Worm (Caenorhabditis elegans) whole organism, mixed stage, embryonic: ENCODE results near the gene srbc-84.
A peak's percentile ranks its signal among the peaks of the same experiment; 100 is the strongest.

Source experiments
- bed-3 ChIP-seq: fragments of 200-800 bp; sonication (Bioruptor generic); optimal IDR thresholded peaks from 3 replicates; lab custom pipeline; 2018; ENCODE audit warnings: mild to moderate bottlenecking, missing genetic modification characterization, moderate library complexity, missing compliant biosample characterization
- blmp-1 ChIP-seq: fragments of 150-350 bp; optimal IDR thresholded peaks from 2 replicates; lab custom pipeline; 2014; ENCODE audit warnings: missing biosample characterization, missing genetic modification characterization
- ceh-39 ChIP-seq: fragments of 150-350 bp; optimal IDR thresholded peaks from 2 replicates; lab custom pipeline; 2014; ENCODE audit warnings: missing biosample characterization, missing genetic modification characterization
- ceh-43 ChIP-seq: fragments of 200-800 bp; sonication (Bioruptor generic); optimal IDR thresholded peaks from 2 replicates; lab custom pipeline; 2018; ENCODE audit warnings: mild to moderate bottlenecking, missing genetic modification characterization, moderate library complexity, missing compliant biosample characterization
- ces-1 ChIP-seq: fragments of 150-350 bp; optimal IDR thresholded peaks from 2 replicates; lab custom pipeline; 2014; ENCODE audit warnings: missing biosample characterization, missing genetic modification reagents, missing genetic modification characterization
- cnd-1 ChIP-seq: fragments of 200-800 bp; sonication (Bioruptor generic); optimal IDR thresholded peaks from 2 replicates; lab custom pipeline; 2018; ENCODE audit warnings: mild to moderate bottlenecking, missing genetic modification characterization, missing compliant biosample characterization
- drap-1 ChIP-seq: fragments of 200-800 bp; sonication (Bioruptor generic); optimal IDR thresholded peaks from 3 replicates; lab custom pipeline; 2018; ENCODE audit warnings: mild to moderate bottlenecking, missing genetic modification characterization, missing compliant biosample characterization
- elt-1 ChIP-seq: sonication (generic microtip); optimal IDR thresholded peaks from 2 replicates; lab custom pipeline; 2017; ENCODE audit warnings: missing genetic modification characterization, mild to moderate bottlenecking, missing compliant biosample characterization, antibody characterized with exemption, moderate library complexity, borderline replicate concordance; ENCODE audit not compliant: insufficient read depth
- ham-2 ChIP-seq: fragments of 200-800 bp; sonication (Bioruptor generic); optimal IDR thresholded peaks from 2 replicates; lab custom pipeline; 2018; ENCODE audit warnings: mild to moderate bottlenecking, missing genetic modification characterization, missing compliant biosample characterization
- hlh-1 ChIP-seq: fragments of 150-350 bp; optimal IDR thresholded peaks from 2 replicates; lab custom pipeline; 2014; ENCODE audit warnings: missing biosample characterization, missing genetic modification reagents, missing genetic modification characterization
- lin-13 ChIP-seq: fragments of 150-350 bp; optimal IDR thresholded peaks from 2 replicates; lab custom pipeline; 2014; ENCODE audit warnings: missing biosample characterization, missing genetic modification characterization
- lin-32 ChIP-seq: fragments of 200-800 bp; sonication (Bioruptor generic); optimal IDR thresholded peaks from 2 replicates; lab custom pipeline; 2018; ENCODE audit warnings: mild to moderate bottlenecking, missing genetic modification characterization, missing compliant biosample characterization
- mab-5 ChIP-seq: fragments of 150-350 bp; optimal IDR thresholded peaks from 2 replicates; lab custom pipeline; 2014; ENCODE audit warnings: missing biosample characterization, missing genetic modification characterization
- mls-2 ChIP-seq: sonication (generic microtip); optimal IDR thresholded peaks from 2 replicates; lab custom pipeline; 2016; ENCODE audit warnings: mild to moderate bottlenecking, missing genetic modification characterization, moderate library complexity, missing compliant biosample characterization
- nhr-12 ChIP-seq: fragments of 150-350 bp; optimal IDR thresholded peaks from 2 replicates; lab custom pipeline; 2014; ENCODE audit warnings: missing biosample characterization, missing genetic modification characterization
- nhr-2 ChIP-seq: fragments of 150-350 bp; optimal IDR thresholded peaks from 2 replicates; lab custom pipeline; 2014; ENCODE audit warnings: missing biosample characterization, missing genetic modification characterization
- nhr-237 ChIP-seq: fragments of 150-350 bp; optimal IDR thresholded peaks from 2 replicates; lab custom pipeline; 2014; ENCODE audit warnings: missing biosample characterization, missing genetic modification characterization
- nhr-28 ChIP-seq: fragments of 150-350 bp; optimal IDR thresholded peaks from 2 replicates; lab custom pipeline; 2014; ENCODE audit warnings: missing biosample characterization, missing genetic modification characterization
- nhr-76 ChIP-seq: sonication (generic microtip); optimal IDR thresholded peaks from 2 replicates; lab custom pipeline; 2017; ENCODE audit warnings: missing biosample characterization, missing genetic modification characterization
- sem-2 ChIP-seq: fragments of 200-800 bp; sonication (Bioruptor generic); optimal IDR thresholded peaks from 2 replicates; lab custom pipeline; 2018; ENCODE audit warnings: mild to moderate bottlenecking, missing genetic modification characterization, missing compliant biosample characterization
- snpc-4 ChIP-seq: fragments of 150-350 bp; optimal IDR thresholded peaks from 2 replicates; lab custom pipeline; 2014; ENCODE audit warnings: missing biosample characterization, missing genetic modification characterization
- tbx-8 ChIP-seq: fragments of 200-800 bp; sonication (Bioruptor generic); optimal IDR thresholded peaks from 2 replicates; lab custom pipeline; 2018; ENCODE audit warnings: mild to moderate bottlenecking, missing genetic modification characterization, moderate library complexity, missing compliant biosample characterization
- unc-120 ChIP-seq: sonication (generic microtip); optimal IDR thresholded peaks from 2 replicates; lab custom pipeline; 2017; ENCODE audit warnings: missing genetic modification characterization, missing compliant biosample characterization; ENCODE audit not compliant: poor library complexity, severe bottlenecking
- unc-39 ChIP-seq: fragments of 150-350 bp; optimal IDR thresholded peaks from 2 replicates; lab custom pipeline; 2014; ENCODE audit warnings: missing biosample characterization, missing genetic modification characterization
- zip-8 ChIP-seq: fragments of 150-350 bp; optimal IDR thresholded peaks from 2 replicates; lab custom pipeline; 2014; ENCODE audit warnings: missing biosample characterization, missing genetic modification characterization
- ztf-11 ChIP-seq: fragments of 150-350 bp; optimal IDR thresholded peaks from 2 replicates; lab custom pipeline; 2014; ENCODE audit warnings: missing biosample characterization, missing genetic modification characterization

Gene srbc-84

DNA sequence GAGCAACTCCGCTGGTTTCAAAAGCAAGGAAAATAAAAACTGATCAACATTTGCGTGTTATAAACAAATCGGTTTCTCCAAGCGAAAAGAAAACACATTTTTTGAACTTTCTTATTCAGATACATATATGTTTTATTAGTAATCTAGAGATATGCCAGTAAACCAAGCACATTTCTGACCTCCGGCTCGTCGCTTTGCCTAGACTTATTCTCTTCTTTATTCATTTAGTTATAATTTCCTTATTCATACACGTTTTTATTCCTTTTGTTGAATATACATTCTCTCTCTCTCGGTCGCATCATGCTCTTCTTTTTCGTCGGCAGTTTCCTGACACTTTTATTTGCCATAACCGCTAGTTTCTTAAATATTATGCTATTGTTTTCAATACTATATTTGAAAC lies at the start of gene srbc-84:
srbc-84 (plus strand) TSS at position 301 of the 400 bp plus-strand sequence.
- TF ChIP-seq tbx-8 (no peak), zip-8 (no peak), lin-32 (GFP tag; lab: Kevin White, UChicago) (no peak), drap-1 (GFP tag; lab: Kevin White, UChicago) (no peak)

DNA sequence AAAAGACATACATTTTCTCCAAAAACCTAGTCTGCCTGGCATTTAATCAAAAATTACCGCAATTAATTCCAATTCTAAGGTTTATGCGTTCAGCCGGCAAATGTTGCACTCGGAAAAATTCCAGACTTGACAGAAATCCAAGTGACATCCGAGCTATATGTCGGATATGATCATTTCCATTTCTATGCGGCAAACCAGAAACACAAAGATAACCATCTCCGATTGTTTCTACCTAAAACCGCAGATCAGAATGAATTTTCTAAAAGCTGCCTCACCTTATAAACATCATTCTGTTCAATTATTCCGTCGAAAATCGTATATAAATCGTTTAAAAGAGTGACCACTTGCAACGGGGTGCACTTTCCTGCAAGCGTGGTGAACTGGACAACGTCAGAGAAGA lies 49.7 kb upstream of the srbc-84 start:
- TF ChIP-seq nhr-28 (tag; lab: Kevin White, UChicago), result no peak
- peak; percentile 52 for TF ChIP-seq elt-1
- TF ChIP-seq cnd-1 (tag; lab: Kevin White, UChicago), result no peak
- TF ChIP-seq, all 35 proteins: peak for 1

DNA sequence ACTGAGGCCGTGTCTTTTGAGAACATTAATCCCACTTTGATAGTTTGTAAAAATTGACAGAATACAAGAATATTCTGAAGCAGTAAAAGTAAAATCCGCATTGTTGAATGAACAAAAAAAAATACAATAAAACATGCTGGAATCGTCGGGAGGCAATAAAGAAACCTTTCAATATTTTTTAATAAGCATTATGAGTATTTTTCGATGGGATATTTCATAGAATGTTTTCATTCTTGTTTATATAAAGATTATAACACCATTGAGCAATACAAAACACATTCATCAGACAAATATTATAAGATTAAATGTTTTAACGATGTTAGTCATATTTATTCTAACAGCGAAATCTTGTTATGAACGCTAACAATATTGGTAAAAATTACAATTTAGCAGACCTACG lies 45.1 kb upstream of the srbc-84 start, which contains the start of gene gcy-20:
gcy-20 (minus strand) TSS at position 101 of the 400 bp plus-strand sequence.
- TF ChIP-seq nhr-12 (tag; lab: Kevin White, UChicago) (no peak), lin-32 (GFP tag; lab: Kevin White, UChicago) (no peak), ceh-39 (tag; lab: Kevin White, UChicago) (no peak), cnd-1 (tag; lab: Kevin White, UChicago) (no peak), lin-13 (no peak)

DNA sequence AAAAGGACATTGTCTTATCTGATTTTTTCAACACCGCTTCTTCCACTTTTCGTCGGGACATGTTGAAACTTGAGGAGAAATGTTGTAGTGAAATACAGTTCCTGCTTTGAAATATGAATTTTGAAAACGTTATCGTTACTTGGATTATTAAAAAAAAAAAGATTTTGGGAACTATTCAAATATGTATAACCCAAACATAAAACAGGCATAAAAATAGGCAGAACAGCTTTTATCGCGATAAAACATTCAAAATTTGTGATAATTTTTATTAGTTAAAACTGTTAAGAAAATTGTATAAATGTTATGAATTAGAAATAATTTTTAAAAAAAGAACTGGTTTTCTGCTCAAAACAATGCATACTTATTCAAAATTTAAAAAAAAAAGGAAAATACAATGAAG lies 42.4 kb upstream of the srbc-84 start, which contains the start of gene bgnt-1.3:
bgnt-1.3 (minus strand) TSS at position 101 of the 400 bp plus-strand sequence.
- TF ChIP-seq ces-1, result no peak
- TF ChIP-seq elt-1, result no peak
- TF ChIP-seq lin-13, result no peak
- TF ChIP-seq nhr-76 (tag; lab: Kevin White, UChicago), result no peak
- no peak for TF ChIP-seq snpc-4 (tag; lab: Kevin White, UChicago)
- no peak for TF ChIP-seq hlh-1 (tag; lab: Kevin White, UChicago)
- TF ChIP-seq mls-2 (tag; lab: Kevin White, UChicago), result no peak
- no peak for TF ChIP-seq nhr-28 (tag; lab: Kevin White, UChicago)
- TF ChIP-seq ceh-39 (tag; lab: Kevin White, UChicago), result no peak
- no peak for TF ChIP-seq lin-32 (GFP tag; lab: Kevin White, UChicago)
- TF ChIP-seq mab-5 (tag; lab: Kevin White, UChicago), result no peak
- TF ChIP-seq nhr-2 (tag; lab: Kevin White, UChicago), result no peak

DNA sequence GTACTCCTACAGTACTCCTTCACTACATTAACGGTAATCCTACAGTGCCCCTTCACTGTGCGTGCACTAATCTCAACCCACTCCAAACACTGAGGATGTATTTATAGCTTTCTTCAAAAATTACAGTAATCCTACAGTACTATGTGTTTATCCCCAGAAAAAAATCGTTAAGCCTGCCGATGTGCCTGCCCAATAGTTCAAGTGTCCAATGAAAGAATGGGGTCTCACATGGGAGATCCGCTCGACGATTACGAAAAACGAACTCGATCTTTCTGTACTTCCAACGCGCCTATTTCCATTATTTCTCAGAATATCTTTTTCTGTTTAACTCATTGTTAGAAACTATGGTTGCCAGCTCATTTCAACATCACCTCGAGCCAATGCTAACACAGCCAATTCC lies 40.6 kb upstream of the srbc-84 start, which contains the start of gene nhr-218:
nhr-218 (plus strand) TSS at position 301 of the 400 bp plus-strand sequence.
- TF ChIP-seq unc-120 (tag; lab: Kevin White, UChicago), result no peak

DNA sequence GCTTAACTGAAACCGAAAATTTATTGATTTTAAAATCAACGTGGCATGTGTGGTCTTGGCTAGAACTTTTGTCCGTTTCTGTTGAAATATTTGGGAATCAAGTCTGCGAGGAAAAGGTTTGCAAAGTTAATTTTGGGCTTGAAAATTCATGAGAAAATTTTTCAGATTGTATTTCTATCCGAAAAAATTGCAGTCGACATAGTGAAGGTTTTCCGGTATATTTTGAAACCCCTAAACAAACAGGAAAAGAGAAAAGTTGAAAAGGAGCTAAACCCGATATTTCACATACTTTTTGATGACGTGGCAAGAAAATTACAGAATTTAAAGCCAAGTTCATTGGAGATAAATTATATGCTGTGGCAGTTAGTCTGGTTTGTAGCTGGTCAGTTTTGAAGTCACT lies 39.1 kb upstream of the srbc-84 start, which contains the start of gene nhr-127:
nhr-127 (plus strand) TSS at position 301 of the 400 bp plus-strand sequence.
- no peak for TF ChIP-seq tbx-8
- TF ChIP-seq ham-2 (GFP tag; lab: Kevin White, UChicago), result no peak
- no peak for TF ChIP-seq nhr-12 (tag; lab: Kevin White, UChicago)
- TF ChIP-seq ztf-11 (tag; lab: Kevin White, UChicago), result no peak
- no peak for TF ChIP-seq mab-5 (tag; lab: Kevin White, UChicago)
- TF ChIP-seq zip-8, result no peak
- no peak for TF ChIP-seq sem-2
- no peak for TF ChIP-seq ceh-43 (GFP tag; lab: Kevin White, UChicago)

DNA sequence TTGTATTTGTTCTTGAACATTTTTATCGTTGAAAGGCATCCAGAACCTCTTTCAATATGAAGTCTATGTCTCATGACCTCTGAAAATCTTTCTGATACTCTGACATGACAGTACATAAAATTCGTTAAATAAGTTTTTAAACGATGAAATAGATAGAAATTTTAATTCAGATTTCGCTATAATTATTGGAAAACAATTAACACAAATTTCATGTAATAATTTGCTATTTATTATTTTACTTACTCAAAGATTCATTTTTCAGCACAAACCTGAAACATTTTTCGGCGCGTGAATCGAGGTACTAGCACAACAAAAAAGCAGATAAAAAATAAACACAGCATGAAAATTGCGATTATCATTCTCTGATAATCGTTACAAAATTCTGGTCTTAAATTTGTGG lies 32.3 kb upstream of the srbc-84 start, which contains the start of gene T13F3.4:
T13F3.4 (minus strand) TSS at position 101 of the 400 bp plus-strand sequence.
- TF ChIP-seq nhr-237 (tag; lab: Kevin White, UChicago), result no peak
- TF ChIP-seq blmp-1, result no peak
- no peak for TF ChIP-seq nhr-2 (tag; lab: Kevin White, UChicago)
- no peak for TF ChIP-seq unc-39 (tag; lab: Kevin White, UChicago)
- no peak for TF ChIP-seq bed-3 (GFP tag; lab: Kevin White, UChicago)
- no peak for TF ChIP-seq lin-13
- TF ChIP-seq ztf-11 (tag; lab: Kevin White, UChicago), result no peak
- TF ChIP-seq zip-8, result no peak
- no peak for TF ChIP-seq ceh-43 (GFP tag; lab: Kevin White, UChicago)
- no peak for TF ChIP-seq cnd-1 (tag; lab: Kevin White, UChicago)
- TF ChIP-seq nhr-28 (tag; lab: Kevin White, UChicago), result no peak
- TF ChIP-seq ceh-39 (tag; lab: Kevin White, UChicago), result no peak
